Worm (Caenorhabditis elegans): ENCODE data around the gene cysl-4.

DNA sequence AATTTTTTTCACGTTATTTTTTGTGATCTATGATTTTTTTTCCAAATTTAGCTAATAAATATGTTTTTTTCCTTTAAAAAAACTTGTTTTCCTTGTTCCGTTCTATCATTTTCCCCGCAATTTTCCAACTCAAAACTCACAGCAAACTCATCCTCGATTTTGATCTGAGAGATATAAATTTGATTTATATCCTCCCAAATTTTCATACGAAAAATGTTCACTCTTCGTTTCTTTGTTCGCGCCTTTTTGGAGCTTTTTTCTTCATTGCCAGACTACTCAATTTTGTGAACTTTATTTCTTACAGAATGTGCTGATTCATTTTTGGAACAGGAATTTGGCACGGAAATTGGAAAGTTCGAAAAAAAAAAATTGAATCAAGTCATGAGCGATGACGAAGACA lies 13.9 kb downstream of the cysl-4 start, which contains the start of gene F59A7.14:
- TF ChIP-seq ama-1 (optimal IDR thresholded peaks at IDR 0.05) (no peak), tbx-11 (GFP tag; IDR thresholded peaks at IDR 0.05) (no peak)
